Worm (Caenorhabditis elegans): Measurements from ENCODE around the gene nsph-3.1.

DNA sequence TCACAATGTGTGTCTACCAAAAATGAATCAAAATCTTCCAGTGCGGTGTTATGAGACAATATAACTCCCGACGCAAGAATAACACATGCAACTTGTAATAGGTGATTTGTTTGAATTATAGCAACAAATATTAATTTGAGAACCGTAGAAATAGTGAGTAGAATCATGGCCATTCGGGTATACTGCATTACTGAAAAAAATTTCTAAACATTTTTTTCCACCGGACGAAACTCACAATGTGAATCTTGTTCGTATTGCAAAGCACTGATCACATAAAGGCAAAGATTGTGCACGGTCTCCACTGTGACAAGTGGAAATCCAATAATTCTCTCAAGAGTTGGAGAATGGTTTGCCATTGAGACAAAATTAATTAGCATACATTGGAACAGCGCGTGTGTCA lies 47.1 kb upstream of the nsph-3.1 start:
- no peak for TF ChIP-seq pag-3 (tag; optimal IDR thresholded peaks at IDR 0.05; ENCODE audit: borderline replicate concordance)
- no peak for TF ChIP-seq syd-9 (tag; optimal IDR thresholded peaks at IDR 0.05)
- no peak for TF ChIP-seq unc-86 (tag; optimal IDR thresholded peaks at IDR 0.05)

Data from whole organism, late embryonic.